Worm (Caenorhabditis elegans) whole organism, L1 larva: ENCODE data around the gene clec-145.
A peak's percentile ranks its signal among the peaks of the same experiment; 100 is the strongest.

ENCODE experiments used
- C04F5.9 ChIP-seq: sonication (generic microtip); optimal IDR thresholded peaks from 2 replicates; lab custom pipeline; 2016; ENCODE audit warnings: missing genetic modification characterization, missing compliant biosample characterization
- C34B4.2 ChIP-seq: sonication (generic microtip); optimal IDR thresholded peaks from 2 replicates; lab custom pipeline; 2017; ENCODE audit warnings: mild to moderate bottlenecking, missing genetic modification characterization, missing compliant biosample characterization
- F16B12.6 ChIP-seq: fragments of 150-350 bp; optimal IDR thresholded peaks from 2 replicates; lab custom pipeline; 2014; ENCODE audit warnings: missing biosample characterization, missing genetic modification characterization
- aha-1 ChIP-seq: fragments of 150-350 bp; optimal IDR thresholded peaks from 2 replicates; lab custom pipeline; 2014; ENCODE audit warnings: missing biosample characterization, missing genetic modification characterization
- alr-1 ChIP-seq: fragments of 200-800 bp; sonication (Bioruptor generic); optimal IDR thresholded peaks from 2 replicates; lab custom pipeline; 2018; ENCODE audit warnings: borderline replicate concordance, mild to moderate bottlenecking, missing genetic modification characterization, missing compliant biosample characterization
- aly-2 ChIP-seq: fragments of 150-350 bp; optimal IDR thresholded peaks from 2 replicates; lab custom pipeline; 2014; ENCODE audit warnings: missing biosample characterization, missing genetic modification characterization
- ama-1 ChIP-seq: fragments of 150-350 bp; optimal IDR thresholded peaks from 2 replicates; lab custom pipeline; 2014
- ceh-90 ChIP-seq: sonication (generic microtip); optimal IDR thresholded peaks from 2 replicates; lab custom pipeline; 2016; ENCODE audit warnings: missing genetic modification characterization, missing compliant biosample characterization
- efl-1 ChIP-seq, 4 experiments: fragments of 150-350 bp; optimal IDR thresholded peaks in 3 of 4; peaks in 1 of 4; 1 replicate in 1 of 4; 2 replicates in 3 of 4; lab custom pipeline; 2014; ENCODE audit warnings: missing biosample characterization in 2 of 4, missing genetic modification characterization in 2 of 4, missing genetic modification reagents in 2 of 4
- egl-13 ChIP-seq: sonication (generic microtip); optimal IDR thresholded peaks from 2 replicates; lab custom pipeline; 2016; ENCODE audit warnings: missing genotype, missing genetic modification reagents, missing genetic modification characterization, missing compliant biosample characterization
- elt-3 ChIP-seq, 6 experiments: fragments of 150-350 bp in 1 of 6; sonication (generic microtip); optimal IDR thresholded peaks; 2 replicates each; lab custom pipeline; 2017 to 2018; ENCODE audit warnings: missing biosample characterization in 6 of 6, missing genetic modification characterization in 6 of 6, inconsistent platforms in 1 of 6
- ets-5 ChIP-seq: fragments of 200-800 bp; sonication (Bioruptor generic); IDR thresholded peaks from 2 replicates; pipeline ENCODE4 v1.3.6; 2022; ENCODE audit warnings: missing genetic modification characterization, missing compliant biosample characterization
- fkh-4 ChIP-seq: sonication (generic microtip); optimal IDR thresholded peaks from 2 replicates; lab custom pipeline; 2016; ENCODE audit warnings: missing compliant biosample characterization, missing genetic modification characterization, borderline replicate concordance
- fkh-8 ChIP-seq: sonication (generic microtip); optimal IDR thresholded peaks from 2 replicates; lab custom pipeline; 2016; ENCODE audit warnings: mild to moderate bottlenecking, missing genetic modification characterization, missing compliant biosample characterization
- fos-1 ChIP-seq: fragments of 150-350 bp; optimal IDR thresholded peaks from 2 replicates; lab custom pipeline; 2014; ENCODE audit warnings: missing biosample characterization, missing genetic modification characterization
- grh-1 ChIP-seq: fragments of 200-800 bp; sonication (Bioruptor generic); IDR thresholded peaks from 2 replicates; pipeline ENCODE4 v1.3.6; 2022; ENCODE audit warnings: missing genetic modification reagents, missing genetic modification characterization, missing compliant biosample characterization
- hlh-17 ChIP-seq: fragments of 200-800 bp; sonication (Bioruptor generic); optimal IDR thresholded peaks from 2 replicates; lab custom pipeline; 2018; ENCODE audit warnings: missing genetic modification characterization, mild to moderate bottlenecking, missing compliant biosample characterization, moderate library complexity, borderline replicate concordance
- hlh-4 ChIP-seq: sonication (generic microtip); optimal IDR thresholded peaks from 2 replicates; lab custom pipeline; 2016; ENCODE audit warnings: mild to moderate bottlenecking, missing genetic modification characterization, missing compliant biosample characterization
- isw-1 ChIP-seq: fragments of 200-800 bp; sonication (Bioruptor generic); IDR thresholded peaks from 2 replicates; pipeline ENCODE4 v1.3.6; 2022; ENCODE audit warnings: missing genetic modification characterization, missing compliant biosample characterization
- lin-14 ChIP-seq: fragments of 200-800 bp; sonication (Bioruptor generic); optimal IDR thresholded peaks from 2 replicates; lab custom pipeline; 2018; ENCODE audit warnings: mild to moderate bottlenecking, missing genetic modification characterization, moderate library complexity, missing compliant biosample characterization
- lsy-2 ChIP-seq, 2 experiments: fragments of 150-350 bp; optimal IDR thresholded peaks; 2 replicates each; lab custom pipeline; 2014; ENCODE audit warnings: missing biosample characterization in 2 of 2, missing genetic modification characterization in 2 of 2
- mab-9 ChIP-seq: fragments of 200-800 bp; sonication (Bioruptor generic); IDR thresholded peaks from 2 replicates; pipeline ENCODE4 v1.3.6; 2022; ENCODE audit warnings: missing genetic modification reagents, missing genetic modification characterization, missing compliant biosample characterization
- mdl-1 ChIP-seq, 2 experiments: fragments of 150-350 bp; optimal IDR thresholded peaks; 2 replicates each; lab custom pipeline; 2014 to 2017; ENCODE audit warnings: missing biosample characterization in 2 of 2, missing genetic modification characterization in 2 of 2, inconsistent platforms in 1 of 2
- mep-1 ChIP-seq: fragments of 150-350 bp; optimal IDR thresholded peaks from 2 replicates; lab custom pipeline; 2014; ENCODE audit warnings: missing biosample characterization, missing genetic modification characterization
- nhr-20 ChIP-seq: sonication (generic microtip); optimal IDR thresholded peaks from 2 replicates; lab custom pipeline; 2016; ENCODE audit warnings: mild to moderate bottlenecking, missing genetic modification characterization, missing compliant biosample characterization
- nhr-71 ChIP-seq: sonication (generic microtip); optimal IDR thresholded peaks from 2 replicates; lab custom pipeline; 2016; ENCODE audit warnings: mild to moderate bottlenecking, missing genetic modification characterization, moderate library complexity, missing compliant biosample characterization
- nhr-76 ChIP-seq: sonication (generic microtip); optimal IDR thresholded peaks from 2 replicates; lab custom pipeline; 2017; ENCODE audit warnings: missing biosample characterization, missing genetic modification characterization
- nhr-77 ChIP-seq: fragments of 150-350 bp; optimal IDR thresholded peaks from 2 replicates; lab custom pipeline; 2014; ENCODE audit warnings: missing biosample characterization, missing genetic modification characterization
- nhr-85 ChIP-seq: sonication (generic microtip); peaks from one replicate; lab custom pipeline; 2016; ENCODE audit warnings: missing genetic modification characterization, inconsistent platforms, missing compliant biosample characterization
- pag-3 ChIP-seq: sonication (generic microtip); optimal IDR thresholded peaks from 2 replicates; lab custom pipeline; 2017; ENCODE audit warnings: missing genetic modification characterization, mild to moderate bottlenecking, missing compliant biosample characterization, antibody characterized with exemption, borderline replicate concordance; ENCODE audit not compliant: insufficient read depth
- skn-1 ChIP-seq: fragments of 150-350 bp; optimal IDR thresholded peaks from 2 replicates; lab custom pipeline; 2014; ENCODE audit warnings: missing biosample characterization, missing genetic modification characterization
- snu-23 ChIP-seq: sonication (generic microtip); optimal IDR thresholded peaks from 2 replicates; lab custom pipeline; 2016; ENCODE audit warnings: missing genetic modification characterization, missing compliant biosample characterization
- sox-4 ChIP-seq: sonication (generic microtip); optimal IDR thresholded peaks from 2 replicates; lab custom pipeline; 2016; ENCODE audit warnings: missing genetic modification characterization, missing compliant biosample characterization
- sptf-1 ChIP-seq: fragments of 150-350 bp; optimal IDR thresholded peaks from 2 replicates; lab custom pipeline; 2014; ENCODE audit warnings: missing biosample characterization, missing genetic modification characterization
- unc-86 ChIP-seq: sonication (generic microtip); optimal IDR thresholded peaks from 2 replicates; lab custom pipeline; 2016; ENCODE audit warnings: missing genetic modification characterization, missing compliant biosample characterization
- xbp-1 ChIP-seq: sonication (generic microtip); optimal IDR thresholded peaks from 2 replicates; lab custom pipeline; 2016; ENCODE audit warnings: missing genetic modification characterization, missing compliant biosample characterization
- ztf-11 ChIP-seq, 2 experiments: sonication (generic microtip); optimal IDR thresholded peaks; 2 replicates each; lab custom pipeline; 2016 to 2017; ENCODE audit warnings: missing genetic modification characterization in 2 of 2, missing biosample characterization in 1 of 2, missing compliant biosample characterization in 1 of 2

The clec-145 gene

ce11 chrII:13617808-13618207 lies 27.4 kb upstream of the clec-145 start, which contains the start of gene gst-12 (continued):
- TF ChIP-seq hlh-17 (GFP tag; lab: Kevin White, UChicago), result no peak
- TF ChIP-seq grh-1 (GFP tag; lab: Robert Waterston, UW), result no peak
- no peak for TF ChIP-seq nhr-76
- TF ChIP-seq fos-1 (tag; lab: Kevin White, UChicago), result no peak
- no peak for TF ChIP-seq mab-9 (GFP tag; lab: Robert Waterston, UW)
- TF ChIP-seq mdl-1 (tag; optimal IDR thresholded peaks at IDR 0.05; lab: Kevin White, UChicago), result no peak
- TF ChIP-seq ets-5 (GFP tag; lab: Robert Waterston, UW), result no peak
- no peak for TF ChIP-seq nhr-77
- TF ChIP-seq hlh-4, result no peak
- peak; percentile 86 for TF ChIP-seq skn-1 (tag; lab: Kevin White, UChicago)
- no peak for TF ChIP-seq efl-1 (optimal IDR thresholded peaks at IDR 0.05; lab: Kevin White, UChicago)
- TF ChIP-seq efl-1 (GFP tag; optimal IDR thresholded peaks at IDR 0.05 in 1 of 2; lab: Kevin White, UChicago), result no peak
- TF ChIP-seq nhr-71, result peak; percentile 29
- no peak for TF ChIP-seq C04F5.9 (tag; lab: Kevin White, UChicago)
- TF ChIP-seq nhr-20 (tag; lab: Kevin White, UChicago), result peak; percentile 71
- no peak for TF ChIP-seq elt-3 (tag; optimal IDR thresholded peaks at IDR 0.05; lab: Kevin White, UChicago)
- no peak for TF ChIP-seq alr-1 (tag; lab: Kevin White, UChicago)
- TF ChIP-seq lin-14 (GFP tag; lab: Kevin White, UChicago), result peak; percentile 50
- peak; percentile 2 for TF ChIP-seq fkh-8 (tag; lab: Kevin White, UChicago)
- no peak for TF ChIP-seq ama-1 (lab: Kevin White, UChicago)
- no peak for TF ChIP-seq ceh-90 (tag; lab: Kevin White, UChicago)
- TF ChIP-seq lsy-2 (tag; optimal IDR thresholded peaks at IDR 0.05; lab: Kevin White, UChicago), result no peak
- TF ChIP-seq egl-13 (tag; lab: Kevin White, UChicago), result no peak

ce11 chrII:13616000-13616399 lies 25.6 kb upstream of the clec-145 start, which contains the start of gene gst-14:
TSS of gene gst-14 (minus strand) at chrII:13616100.
- TF ChIP-seq sptf-1 (no peak), aha-1 (tag; lab: Kevin White, UChicago) (no peak), fkh-8 (tag; lab: Kevin White, UChicago) (no peak), F16B12.6 (tag; lab: Kevin White, UChicago) (no peak), nhr-20 (tag; lab: Kevin White, UChicago) (peak; percentile 72), nhr-71 (peak; percentile 12), fkh-4 (no peak), aly-2 (tag; lab: Kevin White, UChicago) (no peak), lin-14 (GFP tag; lab: Kevin White, UChicago) (no peak)
- TF ChIP-seq, all 84 proteins: peak for 2

ce11 chrII:13614516-13614915 lies 24.2 kb upstream of the clec-145 start:
- TF ChIP-seq lin-14 (GFP tag; lab: Kevin White, UChicago), result peak; percentile 70
- peak; percentile 84 for TF ChIP-seq nhr-85 (tag; lab: Kevin White, UChicago)
- no peak for TF ChIP-seq C34B4.2 (tag; lab: Kevin White, UChicago)
- no peak for TF ChIP-seq nhr-76
- no peak for TF ChIP-seq unc-86 (tag; lab: Kevin White, UChicago)
- peak; percentile 4 for TF ChIP-seq fkh-8 (tag; lab: Kevin White, UChicago)
- TF ChIP-seq isw-1 (GFP tag; lab: Robert Waterston, UW), result no peak
- peak; percentile 13 for TF ChIP-seq nhr-20 (tag; lab: Kevin White, UChicago)
- peak; percentile 20 for TF ChIP-seq nhr-71

- TF ChIP-seq pag-3 (tag; lab: Kevin White, UChicago) (no peak), snu-23 (no peak), xbp-1 (tag; lab: Kevin White, UChicago) (no peak), egl-13 (tag; lab: Kevin White, UChicago) (no peak), mep-1 (no peak), F16B12.6 (tag; lab: Kevin White, UChicago) (no peak), sox-4 (tag; lab: Kevin White, UChicago) (no peak), ztf-11 (tag; optimal IDR thresholded peaks at IDR 0.05; lab: Kevin White, UChicago) (no peak), ceh-90 (tag; lab: Kevin White, UChicago) (no peak)
These were observed 22.7 kb upstream of the clec-145 start, which contains the start of gene gst-15 for ce11 chrII:13613096-13613495. TSS of gene gst-15 (minus strand) at chrII:13613196.
